Worm (Caenorhabditis elegans) whole organism, young adult: ENCODE measurements around the gene T01G6.1.

ENCODE experiments used
- B0035.1 ChIP-seq: sonication (generic microtip); optimal IDR thresholded peaks from 2 replicates; lab custom pipeline; 2016; ENCODE audit warnings: missing genetic modification characterization, mild to moderate bottlenecking, missing compliant biosample characterization, missing genotype, missing genetic modification reagents
- Y53F4B.3 ChIP-seq: fragments of 200-800 bp; sonication (Bioruptor generic); IDR thresholded peaks from 2 replicates; pipeline ENCODE4 v1.3.6; 2022; ENCODE audit warnings: missing genetic modification reagents, missing genetic modification characterization, missing compliant biosample characterization
- chd-7 ChIP-seq: sonication (generic microtip); optimal IDR thresholded peaks from 2 replicates; lab custom pipeline; 2016; ENCODE audit warnings: mild to moderate bottlenecking, missing genetic modification characterization, moderate library complexity, missing compliant biosample characterization
- dox-1 ChIP-seq: fragments of 200-800 bp; sonication (Bioruptor generic); IDR thresholded peaks from 2 replicates; pipeline ENCODE4 v1.3.6; 2022; ENCODE audit warnings: missing genetic modification reagents, missing genetic modification characterization, missing compliant biosample characterization
- mcd-1 ChIP-seq: fragments of 200-800 bp; sonication (Bioruptor generic); IDR thresholded peaks from 2 replicates; pipeline ENCODE4 v1.3.6; 2022; ENCODE audit warnings: missing genetic modification reagents, missing genetic modification characterization, missing compliant biosample characterization
- nhr-179 ChIP-seq: sonication (generic microtip); optimal IDR thresholded peaks from 2 replicates; lab custom pipeline; 2016; ENCODE audit warnings: mild to moderate bottlenecking, missing genetic modification characterization, missing compliant biosample characterization
- nhr-90 ChIP-seq: sonication (generic microtip); optimal IDR thresholded peaks from 2 replicates; lab custom pipeline; 2016; ENCODE audit warnings: missing genotype, mild to moderate bottlenecking, missing genetic modification characterization, missing compliant biosample characterization
- pbrm-1 ChIP-seq: fragments of 200-800 bp; sonication (Bioruptor generic); IDR thresholded peaks from 2 replicates; pipeline ENCODE4 v1.3.6; 2022; ENCODE audit warnings: missing genetic modification reagents, missing genetic modification characterization, missing compliant biosample characterization
- pha-4 ChIP-seq: fragments of 150-350 bp; sonication (generic microtip); optimal IDR thresholded peaks from 2 replicates; lab custom pipeline; 2014; ENCODE audit warnings: missing biosample characterization, missing genetic modification reagents, missing genetic modification characterization
- unc-62 ChIP-seq: fragments of 150-350 bp; optimal IDR thresholded peaks from 2 replicates; lab custom pipeline; 2014; ENCODE audit warnings: missing biosample characterization, missing genetic modification reagents, missing genetic modification characterization
- ztf-18 ChIP-seq: sonication (generic microtip); optimal IDR thresholded peaks from 2 replicates; lab custom pipeline; 2016; ENCODE audit warnings: missing genotype, mild to moderate bottlenecking, missing genetic modification characterization, missing compliant biosample characterization
- ztf-25 ChIP-seq: fragments of 200-800 bp; sonication (Bioruptor generic); IDR thresholded peaks from 2 replicates; pipeline ENCODE4 v1.3.6; 2022; ENCODE audit warnings: missing genetic modification reagents, missing genetic modification characterization, missing compliant biosample characterization
- ztf-26 ChIP-seq: sonication (generic microtip); optimal IDR thresholded peaks from 2 replicates; lab custom pipeline; 2017; ENCODE audit warnings: missing genetic modification characterization, missing compliant biosample characterization

DNA sequence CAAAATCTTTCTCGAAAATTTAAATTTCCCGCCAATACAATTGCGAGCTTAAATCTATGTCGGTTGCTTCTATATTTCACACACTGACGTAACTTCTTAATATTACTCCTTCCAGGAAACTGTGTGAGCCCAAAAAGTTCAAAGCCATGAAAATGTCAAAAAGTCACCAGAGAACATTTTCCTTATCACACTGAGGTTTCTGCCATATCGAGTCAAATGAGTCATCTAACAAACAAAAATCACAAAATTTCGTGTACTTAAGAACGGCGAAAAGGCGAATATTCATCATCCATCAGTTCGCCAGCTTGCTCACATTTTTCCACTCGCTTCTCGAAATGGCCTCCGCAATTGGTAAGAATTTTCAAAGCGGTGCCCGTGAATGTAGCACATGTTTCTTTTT lies 47.8 kb upstream of the T01G6.1 start, which contains the start of gene M02H5.8:
- no peak for TF ChIP-seq chd-7
- no peak for TF ChIP-seq ztf-26
- no peak for TF ChIP-seq Y53F4B.3
- no peak for TF ChIP-seq pbrm-1 (GFP tag; lab: Robert Waterston, UW)
- no peak for TF ChIP-seq pha-4 (tag; lab: Kevin White, UChicago)
- TF ChIP-seq B0035.1 (tag; lab: Kevin White, UChicago), result no peak
- TF ChIP-seq mcd-1 (GFP tag; lab: Robert Waterston, UW), result no peak
- TF ChIP-seq dox-1 (GFP tag; lab: Robert Waterston, UW), result no peak
- TF ChIP-seq unc-62 (GFP tag; lab: Kevin White, UChicago), result no peak
- no peak for TF ChIP-seq ztf-25
- no peak for TF ChIP-seq nhr-90
- no peak for TF ChIP-seq nhr-179 (tag; lab: Kevin White, UChicago)
- TF ChIP-seq ztf-18, result no peak
